Fruit fly (Drosophila melanogaster) whole organism, embryonic: ENCODE measurements around the gene bab2.

ENCODE experiments used
- CG10654 ChIP-seq: fragments of 200-800 bp; sonication (Bioruptor generic); optimal IDR thresholded peaks from 2 replicates; lab custom pipeline; 2016; ENCODE audit warnings: missing biosample characterization, missing genetic modification characterization
- CG1529 ChIP-seq: fragments of 200-800 bp; sonication (Bioruptor generic); optimal IDR thresholded peaks from 3 replicates; lab custom pipeline; 2018; ENCODE audit warnings: missing biosample characterization, missing genetic modification characterization
- CG4617 ChIP-seq: fragments of 200-800 bp; sonication (Bioruptor generic); optimal IDR thresholded peaks from 3 replicates; lab custom pipeline; 2016; ENCODE audit warnings: missing biosample characterization, missing genetic modification characterization, borderline replicate concordance
- CG7786 ChIP-seq: fragments of 200-800 bp; sonication (Bioruptor generic); optimal IDR thresholded peaks from 2 replicates; lab custom pipeline; 2016; ENCODE audit warnings: missing biosample characterization, missing genetic modification characterization
- CoRest ChIP-seq: fragments of 200-800 bp; sonication (Bioruptor generic); optimal IDR thresholded peaks from 3 replicates; lab custom pipeline; 2018; ENCODE audit warnings: missing biosample characterization, mild to moderate bottlenecking, missing genetic modification characterization, moderate library complexity
- da ChIP-seq: fragments of 200-800 bp; sonication (Bioruptor generic); optimal IDR thresholded peaks from 2 replicates; lab custom pipeline; 2016; ENCODE audit warnings: missing biosample characterization, missing genetic modification characterization
- ewg ChIP-seq: fragments of 200-800 bp; sonication (Bioruptor generic); optimal IDR thresholded peaks from 3 replicates; lab custom pipeline; 2017; ENCODE audit warnings: mild to moderate bottlenecking, missing biosample characterization, missing genetic modification reagents, missing genetic modification characterization
- mam ChIP-seq: fragments of 200-800 bp; sonication (Bioruptor generic); optimal IDR thresholded peaks from 3 replicates; lab custom pipeline; 2016; ENCODE audit warnings: missing biosample characterization, missing genetic modification characterization
- pb ChIP-seq: fragments of 200-800 bp; sonication (Bioruptor generic); optimal IDR thresholded peaks from 3 replicates; lab custom pipeline; 2016; ENCODE audit warnings: missing biosample characterization, missing genetic modification characterization
- scrt ChIP-seq: fragments of 200-800 bp; sonication (Bioruptor generic); optimal IDR thresholded peaks from 2 replicates; lab custom pipeline; 2018; ENCODE audit warnings: missing biosample characterization, mild to moderate bottlenecking, missing genetic modification characterization, moderate library complexity
- sr ChIP-seq: fragments of 200-800 bp; sonication (Bioruptor generic); IDR thresholded peaks from 3 replicates; pipeline ENCODE4 v1.3.6; 2022; ENCODE audit warnings: missing biosample characterization, missing genetic modification characterization
- tio ChIP-seq: fragments of 200-800 bp; sonication (Bioruptor generic); optimal IDR thresholded peaks from 2 replicates; lab custom pipeline; 2017; ENCODE audit warnings: missing biosample characterization, missing genetic modification characterization, inconsistent platforms
- vvl ChIP-seq: fragments of 200-800 bp; sonication (Bioruptor generic); IDR thresholded peaks from 2 replicates; pipeline ENCODE4 v1.3.6; 2022; ENCODE audit warnings: missing biosample characterization, missing genetic modification characterization

- peak; percentile 45 for TF ChIP-seq CoRest (tag; lab: Kevin White, UChicago)
- no peak for TF ChIP-seq da (GFP tag; lab: Kevin White, UChicago)
- TF ChIP-seq tio (GFP tag; lab: Kevin White, UChicago), result no peak
- TF ChIP-seq CG4617 (GFP tag; lab: Kevin White, UChicago), result no peak
- no peak for TF ChIP-seq scrt (GFP tag; lab: Kevin White, UChicago)
- TF ChIP-seq pb, result peak; percentile 14
- no peak for TF ChIP-seq sr (GFP tag; lab: Robert Waterston, UW)
- peak; percentile 83 for TF ChIP-seq vvl (GFP tag; lab: Robert Waterston, UW)
- TF ChIP-seq CG7786 (GFP tag; lab: Kevin White, UChicago), result no peak
- peak; percentile 26 for TF ChIP-seq CG1529
- TF ChIP-seq CG10654 (GFP tag; lab: Kevin White, UChicago), result peak; percentile 28
- peak; percentile 3 for TF ChIP-seq mam (GFP tag; lab: Kevin White, UChicago)
- TF ChIP-seq ewg (GFP tag; lab: Kevin White, UChicago), result peak; percentile 29
Measured at dm6 chr3L:1096944-1097911, 79.8 kb downstream of the bab2 start.
